Worm (Caenorhabditis elegans) whole organism, L1 larva: Measurements from ENCODE around the gene zipt-7.2.

Experiments used
- C04F5.9 ChIP-seq: sonication (generic microtip); optimal IDR thresholded peaks from 2 replicates; lab custom pipeline; 2016; ENCODE audit warnings: missing genetic modification characterization, missing compliant biosample characterization
- C16A3.4 ChIP-seq: fragments of 150-350 bp; optimal IDR thresholded peaks from 2 replicates; lab custom pipeline; 2014; ENCODE audit warnings: missing biosample characterization, missing genetic modification characterization
- Y116A8C.19 ChIP-seq: sonication (generic microtip); optimal IDR thresholded peaks from 2 replicates; lab custom pipeline; 2016; ENCODE audit warnings: missing compliant biosample characterization, missing genetic modification characterization, borderline replicate concordance
- aly-2 ChIP-seq: fragments of 150-350 bp; optimal IDR thresholded peaks from 2 replicates; lab custom pipeline; 2014; ENCODE audit warnings: missing biosample characterization, missing genetic modification characterization
- ama-1 ChIP-seq: fragments of 150-350 bp; optimal IDR thresholded peaks from 2 replicates; lab custom pipeline; 2014
- ceh-8 ChIP-seq: fragments of 200-800 bp; sonication (Bioruptor generic); optimal IDR thresholded peaks from 2 replicates; lab custom pipeline; 2018; ENCODE audit warnings: mild to moderate bottlenecking, missing genetic modification characterization, moderate library complexity, missing compliant biosample characterization
- ceh-82 ChIP-seq, 3 experiments: fragments of 150-350 bp in 1 of 3; sonication (generic microtip) in 2 of 3; optimal IDR thresholded peaks; 2 replicates each; lab custom pipeline; 2014 to 2017; ENCODE audit warnings: missing biosample characterization in 3 of 3, missing genetic modification characterization in 3 of 3
- dsc-1 ChIP-seq: sonication (generic microtip); optimal IDR thresholded peaks from 2 replicates; lab custom pipeline; 2016; ENCODE audit warnings: mild to moderate bottlenecking, missing genetic modification characterization, missing compliant biosample characterization
- efl-1 ChIP-seq, 4 experiments: fragments of 150-350 bp; optimal IDR thresholded peaks in 3 of 4; peaks in 1 of 4; 1 replicate in 1 of 4; 2 replicates in 3 of 4; lab custom pipeline; 2014; ENCODE audit warnings: missing biosample characterization in 2 of 4, missing genetic modification characterization in 2 of 4, missing genetic modification reagents in 2 of 4
- elt-2 ChIP-seq: sonication (generic microtip); optimal IDR thresholded peaks from 2 replicates; lab custom pipeline; 2016; ENCODE audit warnings: missing genetic modification characterization, mild to moderate bottlenecking, inconsistent platforms, missing compliant biosample characterization, missing genetic modification reagents
- elt-3 ChIP-seq, 6 experiments: fragments of 150-350 bp in 1 of 6; sonication (generic microtip); optimal IDR thresholded peaks; 2 replicates each; lab custom pipeline; 2017 to 2018; ENCODE audit warnings: missing biosample characterization in 6 of 6, missing genetic modification characterization in 6 of 6, inconsistent platforms in 1 of 6
- fkh-8 ChIP-seq: sonication (generic microtip); optimal IDR thresholded peaks from 2 replicates; lab custom pipeline; 2016; ENCODE audit warnings: mild to moderate bottlenecking, missing genetic modification characterization, missing compliant biosample characterization
- grh-1 ChIP-seq: fragments of 200-800 bp; sonication (Bioruptor generic); IDR thresholded peaks from 2 replicates; pipeline ENCODE4 v1.3.6; 2022; ENCODE audit warnings: missing genetic modification reagents, missing genetic modification characterization, missing compliant biosample characterization
- hlh-4 ChIP-seq: sonication (generic microtip); optimal IDR thresholded peaks from 2 replicates; lab custom pipeline; 2016; ENCODE audit warnings: mild to moderate bottlenecking, missing genetic modification characterization, missing compliant biosample characterization
- lin-14 ChIP-seq: fragments of 200-800 bp; sonication (Bioruptor generic); optimal IDR thresholded peaks from 2 replicates; lab custom pipeline; 2018; ENCODE audit warnings: mild to moderate bottlenecking, missing genetic modification characterization, moderate library complexity, missing compliant biosample characterization
- lin-35 ChIP-seq, 2 experiments: fragments of 150-350 bp; optimal IDR thresholded peaks; 2 replicates each; lab custom pipeline; 2014; ENCODE audit warnings: missing biosample characterization in 2 of 2, missing genetic modification characterization in 2 of 2, missing genetic modification reagents in 2 of 2
- lir-3 ChIP-seq: sonication (generic microtip); optimal IDR thresholded peaks from 2 replicates; lab custom pipeline; 2016; ENCODE audit warnings: mild to moderate bottlenecking, missing genetic modification characterization, moderate library complexity, missing compliant biosample characterization; ENCODE audit not compliant: poor library complexity
- mab-9 ChIP-seq: fragments of 200-800 bp; sonication (Bioruptor generic); IDR thresholded peaks from 2 replicates; pipeline ENCODE4 v1.3.6; 2022; ENCODE audit warnings: missing genetic modification reagents, missing genetic modification characterization, missing compliant biosample characterization
- mdl-1 ChIP-seq, 2 experiments: fragments of 150-350 bp; optimal IDR thresholded peaks; 2 replicates each; lab custom pipeline; 2014 to 2017; ENCODE audit warnings: missing biosample characterization in 2 of 2, missing genetic modification characterization in 2 of 2, inconsistent platforms in 1 of 2
- mep-1 ChIP-seq: fragments of 150-350 bp; optimal IDR thresholded peaks from 2 replicates; lab custom pipeline; 2014; ENCODE audit warnings: missing biosample characterization, missing genetic modification characterization
- nhr-12 ChIP-seq: sonication (generic microtip); optimal IDR thresholded peaks from 2 replicates; lab custom pipeline; 2017; ENCODE audit warnings: missing biosample characterization, missing genetic modification characterization
- nhr-19 ChIP-seq: fragments of 200-800 bp; sonication (Bioruptor generic); conservative IDR thresholded peaks from 2 replicates; pipeline ENCODE4 v1.3.6; 2022; ENCODE audit warnings: missing genetic modification characterization, missing compliant biosample characterization
- nhr-20 ChIP-seq: sonication (generic microtip); optimal IDR thresholded peaks from 2 replicates; lab custom pipeline; 2016; ENCODE audit warnings: mild to moderate bottlenecking, missing genetic modification characterization, missing compliant biosample characterization
- nhr-237 ChIP-seq: fragments of 150-350 bp; optimal IDR thresholded peaks from 2 replicates; lab custom pipeline; 2014; ENCODE audit warnings: missing biosample characterization, missing genetic modification characterization
- nhr-71 ChIP-seq: sonication (generic microtip); optimal IDR thresholded peaks from 2 replicates; lab custom pipeline; 2016; ENCODE audit warnings: mild to moderate bottlenecking, missing genetic modification characterization, moderate library complexity, missing compliant biosample characterization
- nhr-84 ChIP-seq: sonication (generic microtip); optimal IDR thresholded peaks from 2 replicates; lab custom pipeline; 2017; ENCODE audit warnings: missing biosample characterization, missing genetic modification characterization
- nhr-85 ChIP-seq: sonication (generic microtip); peaks from one replicate; lab custom pipeline; 2016; ENCODE audit warnings: missing genetic modification characterization, inconsistent platforms, missing compliant biosample characterization
- nhr-90 ChIP-seq: sonication (generic microtip); optimal IDR thresholded peaks from 2 replicates; lab custom pipeline; 2016; ENCODE audit warnings: mild to moderate bottlenecking, missing genetic modification characterization, missing compliant biosample characterization; ENCODE audit not compliant: poor library complexity
- pag-3 ChIP-seq: sonication (generic microtip); optimal IDR thresholded peaks from 2 replicates; lab custom pipeline; 2017; ENCODE audit warnings: missing genetic modification characterization, mild to moderate bottlenecking, missing compliant biosample characterization, antibody characterized with exemption, borderline replicate concordance; ENCODE audit not compliant: insufficient read depth
- pax-3 ChIP-seq: fragments of 200-800 bp; sonication (Bioruptor generic); optimal IDR thresholded peaks from 2 replicates; lab custom pipeline; 2018; ENCODE audit warnings: mild to moderate bottlenecking, missing genetic modification characterization, moderate library complexity, missing compliant biosample characterization
- pqm-1 ChIP-seq: sonication (generic microtip); optimal IDR thresholded peaks from 3 replicates; lab custom pipeline; 2017; ENCODE audit warnings: missing biosample characterization, missing genetic modification characterization
- rnt-1 ChIP-seq: sonication (generic microtip); optimal IDR thresholded peaks from 2 replicates; lab custom pipeline; 2016; ENCODE audit warnings: mild to moderate bottlenecking, missing genetic modification characterization, moderate library complexity, missing compliant biosample characterization
- snu-23 ChIP-seq: sonication (generic microtip); optimal IDR thresholded peaks from 2 replicates; lab custom pipeline; 2016; ENCODE audit warnings: missing genetic modification characterization, missing compliant biosample characterization
- sox-4 ChIP-seq: sonication (generic microtip); optimal IDR thresholded peaks from 2 replicates; lab custom pipeline; 2016; ENCODE audit warnings: missing genetic modification characterization, missing compliant biosample characterization
- sptf-1 ChIP-seq: fragments of 150-350 bp; optimal IDR thresholded peaks from 2 replicates; lab custom pipeline; 2014; ENCODE audit warnings: missing biosample characterization, missing genetic modification characterization
- swsn-7 ChIP-seq: sonication (generic microtip); optimal IDR thresholded peaks from 2 replicates; lab custom pipeline; 2016; ENCODE audit warnings: missing genetic modification characterization, missing compliant biosample characterization
- tbx-2 ChIP-seq: sonication (generic microtip); optimal IDR thresholded peaks from 2 replicates; lab custom pipeline; 2016; ENCODE audit warnings: missing genetic modification characterization, missing compliant biosample characterization
- tlp-1 ChIP-seq: fragments of 150-350 bp; optimal IDR thresholded peaks from 2 replicates; lab custom pipeline; 2014; ENCODE audit warnings: missing biosample characterization, missing genetic modification characterization
- unc-130 ChIP-seq: fragments of 150-350 bp; optimal IDR thresholded peaks from 2 replicates; lab custom pipeline; 2017; ENCODE audit warnings: missing biosample characterization, missing genetic modification characterization, inconsistent platforms
- unc-30 ChIP-seq: sonication (generic microtip); optimal IDR thresholded peaks from 2 replicates; lab custom pipeline; 2017; ENCODE audit warnings: missing biosample characterization, missing genetic modification characterization
- unc-62 ChIP-seq: fragments of 150-350 bp; optimal IDR thresholded peaks from 2 replicates; lab custom pipeline; 2014; ENCODE audit warnings: missing biosample characterization, missing genetic modification reagents, missing genetic modification characterization
- zip-4 ChIP-seq: fragments of 200-800 bp; sonication (Bioruptor generic); optimal IDR thresholded peaks from 2 replicates; lab custom pipeline; 2018; ENCODE audit warnings: mild to moderate bottlenecking, missing genetic modification characterization, moderate library complexity, missing compliant biosample characterization
- ztf-11 ChIP-seq, 2 experiments: sonication (generic microtip); optimal IDR thresholded peaks; 2 replicates each; lab custom pipeline; 2016 to 2017; ENCODE audit warnings: missing genetic modification characterization in 2 of 2, missing biosample characterization in 1 of 2, missing compliant biosample characterization in 1 of 2

Gene zipt-7.2

ce11 chrX:15547896-15548295 is 40.2 kb upstream of the zipt-7.2 start:
- peak; percentile 28 for TF ChIP-seq tbx-2 (tag; lab: Kevin White, UChicago)
- TF ChIP-seq snu-23, result no peak
- peak; percentile 44 for TF ChIP-seq lin-14

- TF ChIP-seq nhr-84 (tag; lab: Kevin White, UChicago), result no peak
- TF ChIP-seq mdl-1 (tag; optimal IDR thresholded peaks at IDR 0.05; lab: Kevin White, UChicago), result no peak
- TF ChIP-seq unc-30 (tag; lab: Kevin White, UChicago), result no peak
- no peak for TF ChIP-seq nhr-237 (tag; lab: Kevin White, UChicago)
- TF ChIP-seq nhr-12 (tag; lab: Kevin White, UChicago), result no peak
- peak; percentile 29 for TF ChIP-seq nhr-85 (tag; lab: Kevin White, UChicago)
- peak; percentile 1 for TF ChIP-seq elt-2
- no peak for TF ChIP-seq nhr-20 (tag; lab: Kevin White, UChicago)
- no peak for TF ChIP-seq sox-4
- no peak for TF ChIP-seq efl-1 (optimal IDR thresholded peaks at IDR 0.05; lab: Kevin White, UChicago)
- TF ChIP-seq efl-1 (GFP tag; optimal IDR thresholded peaks at IDR 0.05 in 1 of 2; lab: Kevin White, UChicago), result peak in 1 of 2 experiments; percentile 84
- TF ChIP-seq pqm-1 (tag; lab: Kevin White, UChicago), result no peak
- TF ChIP-seq unc-130 (tag; lab: Kevin White, UChicago), result no peak
- TF ChIP-seq sptf-1 (tag; lab: Kevin White, UChicago), result no peak
- no peak for TF ChIP-seq mab-9 (GFP tag; lab: Robert Waterston, UW)
- no peak for TF ChIP-seq Y116A8C.19 (tag; lab: Kevin White, UChicago)
- no peak for TF ChIP-seq ztf-11 (tag; optimal IDR thresholded peaks at IDR 0.05; lab: Kevin White, UChicago)
- no peak for TF ChIP-seq elt-3 (tag; optimal IDR thresholded peaks at IDR 0.05; lab: Kevin White, UChicago)
- TF ChIP-seq C16A3.4 (tag; lab: Kevin White, UChicago), result no peak
These were observed 39.3 kb upstream of the zipt-7.2 start for ce11 chrX:15546943-15547342.

- TF ChIP-seq fkh-8 (tag; lab: Kevin White, UChicago) (peak; percentile 18), lin-14 (peak; percentile 31), unc-30 (tag; lab: Kevin White, UChicago) (no peak), tbx-2 (tag; lab: Kevin White, UChicago) (peak; percentile 27), efl-1 (optimal IDR thresholded peaks at IDR 0.05; lab: Kevin White, UChicago) (no peak), efl-1 (GFP tag; optimal IDR thresholded peaks at IDR 0.05 in 1 of 2; lab: Kevin White, UChicago) (no peak), ceh-82 (tag; optimal IDR thresholded peaks at IDR 0.05; lab: Kevin White, UChicago) (peak in 1 of 3 experiments; percentile 1), nhr-71 (tag; lab: Kevin White, UChicago) (peak; percentile 10)
These were observed 37.8 kb upstream of the zipt-7.2 start for ce11 chrX:15545485-15545884.

- TF ChIP-seq lin-35 (GFP tag; optimal IDR thresholded peaks at IDR 0.05; lab: Kevin White, UChicago), result peak in 1 of 2 experiments; percentile 1
- no peak for TF ChIP-seq unc-62 (GFP tag; lab: Kevin White, UChicago)
- TF ChIP-seq elt-2, result peak; percentile 60
- no peak for TF ChIP-seq mdl-1 (tag; optimal IDR thresholded peaks at IDR 0.05; lab: Kevin White, UChicago)
- no peak for TF ChIP-seq nhr-90
- TF ChIP-seq tlp-1 (tag; lab: Kevin White, UChicago), result no peak
- TF ChIP-seq fkh-8 (tag; lab: Kevin White, UChicago), result no peak
- TF ChIP-seq zip-4 (GFP tag; lab: Kevin White, UChicago), result no peak
- TF ChIP-seq grh-1 (GFP tag; lab: Robert Waterston, UW), result no peak
- no peak for TF ChIP-seq lin-14
- TF ChIP-seq nhr-71 (tag; lab: Kevin White, UChicago), result peak; percentile 9
- TF ChIP-seq, all 84 proteins: peak for 3
These were observed 37.0 kb upstream of the zipt-7.2 start for ce11 chrX:15544671-15545070.

- TF ChIP-seq hlh-4 (tag; lab: Kevin White, UChicago) (no peak), pax-3 (tag; lab: Kevin White, UChicago) (peak; percentile 47), nhr-71 (tag; lab: Kevin White, UChicago) (peak; percentile 2), unc-130 (tag; lab: Kevin White, UChicago) (no peak), sox-4 (peak; percentile 16), fkh-8 (tag; lab: Kevin White, UChicago) (peak; percentile 57), C04F5.9 (tag; lab: Kevin White, UChicago) (no peak), ama-1 (lab: Kevin White, UChicago) (no peak), ceh-8 (GFP tag; lab: Kevin White, UChicago) (no peak), rnt-1 (tag; lab: Kevin White, UChicago) (no peak), pag-3 (no peak), swsn-7 (no peak), nhr-19 (GFP tag; lab: Robert Waterston, UW) (no peak), dsc-1 (tag; lab: Kevin White, UChicago) (peak; percentile 93), nhr-20 (tag; lab: Kevin White, UChicago) (no peak), lir-3 (tag; lab: Kevin White, UChicago) (no peak), aly-2 (no peak), mep-1 (no peak)
These were observed 33.8 kb upstream of the zipt-7.2 start for ce11 chrX:15541437-15541836.
